Fruit fly (Drosophila melanogaster) whole organism, prepupa: ENCODE results near the gene Alh.
A peak's percentile ranks its signal among the peaks of the same experiment; 100 is the strongest.

Source experiments
- Blimp-1 ChIP-seq: fragments of 200-800 bp; sonication (Bioruptor generic); optimal IDR thresholded peaks from 3 replicates; lab custom pipeline; 2017; ENCODE audit warnings: missing biosample characterization, missing genetic modification characterization, mild to moderate bottlenecking, moderate library complexity, missing genetic modification reagents
- CG10631 ChIP-seq: fragments of 200-800 bp; sonication (Bioruptor generic); optimal IDR thresholded peaks from 2 replicates; lab custom pipeline; 2016; ENCODE audit warnings: missing biosample characterization, missing genetic modification characterization
- CG11762 ChIP-seq: fragments of 200-800 bp; sonication (Bioruptor generic); optimal IDR thresholded peaks from 3 replicates; lab custom pipeline; 2016; ENCODE audit warnings: missing biosample characterization, missing genetic modification characterization; ENCODE audit not compliant: insufficient read depth
- CG11902 ChIP-seq: fragments of 200-800 bp; sonication (Bioruptor generic); optimal IDR thresholded peaks from 3 replicates; lab custom pipeline; 2016; ENCODE audit warnings: missing biosample characterization, missing genetic modification characterization
- CG15336 ChIP-seq: fragments of 200-800 bp; sonication (Bioruptor generic); IDR thresholded peaks from 2 replicates; pipeline ENCODE4 v1.3.6; 2022; ENCODE audit warnings: missing biosample characterization, missing genetic modification characterization
- CG1621 ChIP-seq: fragments of 200-800 bp; sonication (Bioruptor generic); optimal IDR thresholded peaks from 3 replicates; lab custom pipeline; 2018; ENCODE audit warnings: missing biosample characterization, mild to moderate bottlenecking, missing genetic modification characterization
- CG16779 ChIP-seq: fragments of 200-800 bp; sonication (Bioruptor generic); optimal IDR thresholded peaks from 3 replicates; lab custom pipeline; 2017; ENCODE audit warnings: missing biosample characterization, mild to moderate bottlenecking, missing genetic modification characterization
- CG31627 ChIP-seq: fragments of 200-800 bp; sonication (Bioruptor generic); optimal IDR thresholded peaks from 3 replicates; lab custom pipeline; 2016; ENCODE audit warnings: missing biosample characterization, missing genetic modification characterization
- CG32006 ChIP-seq: fragments of 200-800 bp; sonication (Bioruptor generic); optimal IDR thresholded peaks from 3 replicates; lab custom pipeline; 2017; ENCODE audit warnings: missing biosample characterization, mild to moderate bottlenecking, missing genetic modification characterization
- CG3919 ChIP-seq: fragments of 200-800 bp; sonication (Bioruptor generic); optimal IDR thresholded peaks from 3 replicates; lab custom pipeline; 2016; ENCODE audit warnings: missing biosample characterization, missing genetic modification characterization
- CG6792 ChIP-seq: fragments of 200-800 bp; sonication (Bioruptor generic); optimal IDR thresholded peaks from 3 replicates; lab custom pipeline; 2016; ENCODE audit warnings: missing biosample characterization, missing genetic modification characterization
- CG6808 ChIP-seq: fragments of 200-800 bp; sonication (Bioruptor generic); optimal IDR thresholded peaks from 3 replicates; lab custom pipeline; 2017; ENCODE audit warnings: missing biosample characterization, missing genetic modification characterization, mild to moderate bottlenecking, moderate library complexity, missing genetic modification reagents
- CG6854 ChIP-seq: fragments of 200-800 bp; sonication (Bioruptor generic); optimal IDR thresholded peaks from 2 replicates; lab custom pipeline; 2017; ENCODE audit warnings: missing biosample characterization, mild to moderate bottlenecking, missing genetic modification characterization
- CG7368 ChIP-seq: fragments of 200-800 bp; sonication (Bioruptor generic); optimal IDR thresholded peaks from 3 replicates; lab custom pipeline; 2016; ENCODE audit warnings: missing biosample characterization, missing genetic modification characterization
- CG8319 ChIP-seq: fragments of 200-800 bp; sonication (Bioruptor generic); optimal IDR thresholded peaks from 3 replicates; lab custom pipeline; 2016; ENCODE audit warnings: missing biosample characterization, missing genetic modification characterization
- CG8632 ChIP-seq: fragments of 200-800 bp; sonication (Bioruptor generic); optimal IDR thresholded peaks from 3 replicates; lab custom pipeline; 2016; ENCODE audit warnings: missing biosample characterization, missing genetic modification characterization
- CG9139 ChIP-seq: fragments of 200-800 bp; sonication (Bioruptor generic); optimal IDR thresholded peaks from 3 replicates; lab custom pipeline; 2017; ENCODE audit warnings: missing biosample characterization, mild to moderate bottlenecking, missing genetic modification characterization
- Eip75B ChIP-seq: fragments of 200-800 bp; sonication (Bioruptor generic); optimal IDR thresholded peaks from 3 replicates; lab custom pipeline; 2016; ENCODE audit warnings: missing biosample characterization, missing genetic modification characterization
- Ets21C ChIP-seq: fragments of 200-800 bp; sonication (Bioruptor generic); optimal IDR thresholded peaks from 3 replicates; lab custom pipeline; 2016; ENCODE audit warnings: missing biosample characterization, missing genetic modification characterization
- Ets96B ChIP-seq: fragments of 200-800 bp; optimal IDR thresholded peaks from 2 replicates; lab custom pipeline; 2019; ENCODE audit warnings: missing biosample characterization, mild to moderate bottlenecking, missing genetic modification characterization, moderate library complexity
- Gug ChIP-seq: fragments of 200-800 bp; sonication (Bioruptor generic); IDR thresholded peaks from 2 replicates; pipeline ENCODE4 v1.3.6; 2022; ENCODE audit warnings: missing biosample characterization, missing genetic modification characterization
- Hr38 ChIP-seq: sonication (Bioruptor generic); optimal IDR thresholded peaks from 2 replicates; lab custom pipeline; 2016; ENCODE audit warnings: missing biosample characterization, missing genetic modification characterization
- Hr39 ChIP-seq: fragments of 200-800 bp; sonication (Bioruptor generic); optimal IDR thresholded peaks from 2 replicates; lab custom pipeline; 2016; ENCODE audit warnings: missing biosample characterization, missing genetic modification characterization
- Hr4 ChIP-seq: fragments of 200-800 bp; sonication (Bioruptor generic); optimal IDR thresholded peaks from 3 replicates; lab custom pipeline; 2016; ENCODE audit warnings: missing biosample characterization, missing genetic modification characterization
- Lpt ChIP-seq: fragments of 200-800 bp; sonication (Bioruptor generic); optimal IDR thresholded peaks from 3 replicates; lab custom pipeline; 2016; ENCODE audit warnings: missing biosample characterization, missing genetic modification characterization
- OdsH ChIP-seq: fragments of 200-800 bp; sonication (Bioruptor generic); optimal IDR thresholded peaks from 3 replicates; lab custom pipeline; 2016; ENCODE audit warnings: missing biosample characterization, missing genetic modification characterization
- Sox102F ChIP-seq: fragments of 200-800 bp; sonication (Bioruptor generic); optimal IDR thresholded peaks from 2 replicates; lab custom pipeline; 2016; ENCODE audit warnings: missing biosample characterization, mild to moderate bottlenecking, missing genetic modification characterization
- Sox15 ChIP-seq: fragments of 200-800 bp; sonication (Bioruptor generic); optimal IDR thresholded peaks from 3 replicates; lab custom pipeline; 2016; ENCODE audit warnings: missing biosample characterization, missing genetic modification characterization
- acj6 ChIP-seq: fragments of 200-800 bp; sonication (Bioruptor generic); optimal IDR thresholded peaks from 3 replicates; lab custom pipeline; 2016; ENCODE audit warnings: missing biosample characterization, missing genetic modification characterization
- cyc ChIP-seq: fragments of 200-800 bp; sonication (Bioruptor generic); optimal IDR thresholded peaks from 3 replicates; lab custom pipeline; 2016; ENCODE audit warnings: missing biosample characterization, missing genetic modification characterization
- dsx ChIP-seq: fragments of 200-800 bp; optimal IDR thresholded peaks from 3 replicates; lab custom pipeline; 2019; ENCODE audit warnings: missing biosample characterization, mild to moderate bottlenecking, missing genetic modification characterization, moderate library complexity; ENCODE audit not compliant: poor library complexity, severe bottlenecking
- fd59A ChIP-seq: fragments of 200-800 bp; sonication (Bioruptor generic); optimal IDR thresholded peaks from 2 replicates; lab custom pipeline; 2017; ENCODE audit warnings: missing biosample characterization, mild to moderate bottlenecking, missing genetic modification characterization, missing genetic modification reagents
- fd85E ChIP-seq: fragments of 200-800 bp; sonication (Bioruptor generic); optimal IDR thresholded peaks from 3 replicates; lab custom pipeline; 2016; ENCODE audit warnings: missing biosample characterization, missing genetic modification characterization
- fkh ChIP-seq: fragments of 200-800 bp; sonication (Bioruptor generic); optimal IDR thresholded peaks from 3 replicates; lab custom pipeline; 2017; ENCODE audit warnings: missing biosample characterization, mild to moderate bottlenecking, missing genetic modification characterization, moderate library complexity
- lz ChIP-seq: fragments of 200-800 bp; sonication (Bioruptor generic); optimal IDR thresholded peaks from 3 replicates; lab custom pipeline; 2016; ENCODE audit warnings: missing biosample characterization, missing genetic modification characterization
- pdm3 ChIP-seq: fragments of 200-800 bp; sonication (Bioruptor generic); optimal IDR thresholded peaks from 3 replicates; lab custom pipeline; 2016; ENCODE audit warnings: missing biosample characterization, missing genetic modification characterization
- svp ChIP-seq: fragments of 200-800 bp; sonication (Bioruptor generic); peaks from one replicate; lab custom pipeline; 2016; ENCODE audit warnings: missing biosample characterization, missing genetic modification characterization
- vri ChIP-seq: fragments of 200-800 bp; sonication (Bioruptor generic); optimal IDR thresholded peaks from 3 replicates; lab custom pipeline; 2016; ENCODE audit warnings: missing biosample characterization, mild to moderate bottlenecking, missing genetic modification characterization

The Alh gene

dm6 chr3R:7067092-7067491 is 56.9 kb downstream of the Alh start, which contains the start of the genes CG1105 and CG1965 (continued):
- peak; percentile 91 for TF ChIP-seq CG10631 (GFP tag; lab: Kevin White, UChicago)
- peak; percentile 30 for TF ChIP-seq fd85E (GFP tag; lab: Kevin White, UChicago)
- TF ChIP-seq Blimp-1 (GFP tag; lab: Kevin White, UChicago), result no peak
- TF ChIP-seq Sox15 (GFP tag; lab: Kevin White, UChicago), result peak; percentile 90
- peak; percentile 68 for TF ChIP-seq CG1621 (tag; lab: Kevin White, UChicago)
- peak; percentile 94 for TF ChIP-seq Hr39 (GFP tag; lab: Kevin White, UChicago)
- peak; percentile 69 for TF ChIP-seq CG8319
- no peak for TF ChIP-seq CG6854 (GFP tag; lab: Kevin White, UChicago)
- TF ChIP-seq dsx (GFP tag; lab: Kevin White, UChicago), result peak; percentile 65
- TF ChIP-seq CG6792 (GFP tag; lab: Kevin White, UChicago), result peak; percentile 82
- TF ChIP-seq vri (GFP tag; lab: Kevin White, UChicago), result peak; percentile 77
- TF ChIP-seq CG6808 (GFP tag; lab: Kevin White, UChicago), result peak; percentile 59
- peak; percentile 83 for TF ChIP-seq Gug (GFP tag; lab: Robert Waterston, UW)
- TF ChIP-seq Ets21C, result peak; percentile 92
- TF ChIP-seq CG11902 (GFP tag; lab: Kevin White, UChicago), result peak; percentile 89
- TF ChIP-seq CG7368, result peak; percentile 80
- no peak for TF ChIP-seq CG9139 (GFP tag; lab: Kevin White, UChicago)
- peak; percentile 75 for TF ChIP-seq Sox102F (GFP tag; lab: Kevin White, UChicago)
- TF ChIP-seq CG8632 (GFP tag; lab: Kevin White, UChicago), result no peak
- TF ChIP-seq Lpt, result peak; percentile 73
- no peak for TF ChIP-seq CG16779 (tag; lab: Kevin White, UChicago)
- TF ChIP-seq OdsH (GFP tag; lab: Kevin White, UChicago), result peak; percentile 90
- TF ChIP-seq pdm3 (GFP tag; lab: Kevin White, UChicago), result peak; percentile 92
- peak; percentile 50 for TF ChIP-seq fd59A (GFP tag; lab: Kevin White, UChicago)
- peak; percentile 84 for TF ChIP-seq fkh (GFP tag; lab: Kevin White, UChicago)
- TF ChIP-seq acj6 (GFP tag; lab: Kevin White, UChicago), result peak; percentile 89
- peak; percentile 92 for TF ChIP-seq cyc (GFP tag; lab: Kevin White, UChicago)
- peak; percentile 82 for TF ChIP-seq CG32006 (GFP tag; lab: Kevin White, UChicago)
- TF ChIP-seq CG15336, result peak; percentile 72
- peak; percentile 81 for TF ChIP-seq Ets96B
- peak; percentile 61 for TF ChIP-seq CG11762 (GFP tag; lab: Kevin White, UChicago)
- TF ChIP-seq CG31627 (GFP tag; lab: Kevin White, UChicago), result peak; percentile 94

- peak; percentile 26 for TF ChIP-seq vri (GFP tag; lab: Kevin White, UChicago)
- TF ChIP-seq svp (GFP tag; lab: Kevin White, UChicago), result peak; percentile 68
- TF ChIP-seq CG8319, result peak; percentile 25
- no peak for TF ChIP-seq CG11762 (GFP tag; lab: Kevin White, UChicago)
- no peak for TF ChIP-seq cyc (GFP tag; lab: Kevin White, UChicago)
These were observed 57.7 kb downstream of the Alh start for dm6 chr3R:7066267-7066666.

- TF ChIP-seq fd59A (GFP tag; lab: Kevin White, UChicago) (no peak), Eip75B (no peak), Ets21C (no peak), lz (GFP tag; lab: Kevin White, UChicago) (no peak), CG3919 (GFP tag; lab: Kevin White, UChicago) (no peak), acj6 (GFP tag; lab: Kevin White, UChicago) (no peak), Hr38 (GFP tag; lab: Kevin White, UChicago) (no peak), Hr4 (GFP tag; lab: Kevin White, UChicago) (no peak)
These were observed 62.1 kb downstream of the Alh start, which contains the start of gene Mst84B for dm6 chr3R:7061875-7062274. Gene Mst84B (plus strand): TSS chr3R:7062175.
